Worm (Caenorhabditis elegans): ENCODE results near the gene fbxl-3.

DNA sequence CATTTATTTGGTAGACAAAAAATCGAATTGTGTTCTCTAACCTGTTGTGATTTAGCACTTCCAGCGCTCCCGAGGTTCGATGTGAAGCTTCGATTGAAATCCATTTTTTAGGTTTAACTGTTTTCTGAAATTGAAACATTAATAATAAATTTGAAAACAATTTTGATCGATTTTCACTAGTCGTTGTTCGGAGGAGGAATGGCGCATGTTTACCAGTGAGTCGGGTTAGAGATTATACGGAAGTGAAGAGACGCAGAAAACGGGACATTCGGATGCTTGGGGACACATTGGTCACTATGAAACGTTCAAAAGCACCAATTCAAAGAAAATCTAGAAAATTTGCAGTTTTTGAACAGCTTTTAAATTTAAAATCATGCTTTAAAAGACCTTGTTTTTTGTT lies at the start of gene fbxl-3:
- TF ChIP-seq ceh-91 (GFP tag; IDR thresholded peaks at IDR 0.05): no peak
- no peak for TF ChIP-seq unc-130 (GFP tag; optimal IDR thresholded peaks at IDR 0.05)
- no peak for TF ChIP-seq F49E8.2 (tag; optimal IDR thresholded peaks at IDR 0.05; ENCODE audit: insufficient read depth)
- TF ChIP-seq madf-10 (tag; optimal IDR thresholded peaks at IDR 0.05): no peak
- no peak for TF ChIP-seq snpc-4 (GFP tag; optimal IDR thresholded peaks at IDR 0.05)
- no peak for TF ChIP-seq snpc-4 (tag; optimal IDR thresholded peaks at IDR 0.05)
- no peak for TF ChIP-seq egl-18 (GFP tag; IDR thresholded peaks at IDR 0.05)
- no peak for TF ChIP-seq B0336.3 (GFP tag; IDR thresholded peaks at IDR 0.05)
- peak; percentile 83; the same call in 1 of the 2 replicates for TF ChIP-seq hmg-1.2 (GFP tag; IDR thresholded peaks at IDR 0.05)
- no peak for TF ChIP-seq cebp-2 (GFP tag; IDR thresholded peaks at IDR 0.05)

Measured in whole organism, young adult.